Worm (Caenorhabditis elegans) whole organism, mixed stage, embryonic: ENCODE measurements around the gene Y55F3BR.11.

ENCODE experiments used
- bed-3 ChIP-seq: fragments of 200-800 bp; sonication (Bioruptor generic); optimal IDR thresholded peaks from 3 replicates; lab custom pipeline; 2018; ENCODE audit warnings: mild to moderate bottlenecking, missing genetic modification characterization, moderate library complexity, missing compliant biosample characterization
- blmp-1 ChIP-seq: fragments of 150-350 bp; optimal IDR thresholded peaks from 2 replicates; lab custom pipeline; 2014; ENCODE audit warnings: missing biosample characterization, missing genetic modification characterization
- ceh-83 ChIP-seq: fragments of 200-800 bp; sonication (Bioruptor generic); optimal IDR thresholded peaks from 2 replicates; lab custom pipeline; 2018; ENCODE audit warnings: mild to moderate bottlenecking, missing genetic modification characterization, missing compliant biosample characterization
- elt-1 ChIP-seq: sonication (generic microtip); optimal IDR thresholded peaks from 2 replicates; lab custom pipeline; 2017; ENCODE audit warnings: missing genetic modification characterization, mild to moderate bottlenecking, missing compliant biosample characterization, antibody characterized with exemption, moderate library complexity, borderline replicate concordance; ENCODE audit not compliant: insufficient read depth
- elt-3 ChIP-seq: fragments of 150-350 bp; optimal IDR thresholded peaks from 2 replicates; lab custom pipeline; 2014; ENCODE audit warnings: missing biosample characterization, missing genetic modification characterization
- lsy-2 ChIP-seq: fragments of 150-350 bp; optimal IDR thresholded peaks from 2 replicates; lab custom pipeline; 2014; ENCODE audit warnings: missing biosample characterization, missing genetic modification characterization
- nhr-12 ChIP-seq: fragments of 150-350 bp; optimal IDR thresholded peaks from 2 replicates; lab custom pipeline; 2014; ENCODE audit warnings: missing biosample characterization, missing genetic modification characterization
- nhr-28 ChIP-seq: fragments of 150-350 bp; optimal IDR thresholded peaks from 2 replicates; lab custom pipeline; 2014; ENCODE audit warnings: missing biosample characterization, missing genetic modification characterization
- tbx-8 ChIP-seq: fragments of 200-800 bp; sonication (Bioruptor generic); optimal IDR thresholded peaks from 2 replicates; lab custom pipeline; 2018; ENCODE audit warnings: mild to moderate bottlenecking, missing genetic modification characterization, moderate library complexity, missing compliant biosample characterization
- zip-8 ChIP-seq: fragments of 150-350 bp; optimal IDR thresholded peaks from 2 replicates; lab custom pipeline; 2014; ENCODE audit warnings: missing biosample characterization, missing genetic modification characterization
- ztf-11 ChIP-seq: fragments of 150-350 bp; optimal IDR thresholded peaks from 2 replicates; lab custom pipeline; 2014; ENCODE audit warnings: missing biosample characterization, missing genetic modification characterization

ce11 chrIV:873174-873788 is 18.3 kb downstream of the Y55F3BR.11 start:
- no peak for TF ChIP-seq zip-8
- TF ChIP-seq ceh-83 (GFP tag; lab: Kevin White, UChicago), result no peak
- TF ChIP-seq nhr-28 (tag; lab: Kevin White, UChicago), result no peak
- TF ChIP-seq bed-3 (GFP tag; lab: Kevin White, UChicago), result no peak
- TF ChIP-seq nhr-12, result no peak
- TF ChIP-seq ztf-11, result no peak
- TF ChIP-seq elt-1 (tag; lab: Kevin White, UChicago), result no peak
- TF ChIP-seq lsy-2 (tag; lab: Kevin White, UChicago), result no peak
- TF ChIP-seq elt-3, result no peak
- TF ChIP-seq blmp-1 (tag; lab: Kevin White, UChicago), result no peak
- TF ChIP-seq tbx-8 (GFP tag; lab: Kevin White, UChicago), result no peak
